Worm (Caenorhabditis elegans): ENCODE data around the gene T05B11.4.

T05B11.4 gene

ce11 chrV:7728003-7728678 lies 26.3 kb downstream of the T05B11.4 start (continued):
- TF ChIP-seq rcor-1 (GFP tag; IDR thresholded peaks at IDR 0.05): no peak
- no peak for TF ChIP-seq ceh-91 (GFP tag; IDR thresholded peaks at IDR 0.05)
- no peak for TF ChIP-seq ztf-6 (GFP tag; IDR thresholded peaks at IDR 0.05)
- peak; percentile 24 for TF ChIP-seq ztf-3 (GFP tag; optimal IDR thresholded peaks at IDR 0.05)
- TF ChIP-seq cebp-1 (GFP tag; IDR thresholded peaks at IDR 0.05): no peak
- TF ChIP-seq cebp-1 (tag; optimal IDR thresholded peaks at IDR 0.05): peak; percentile 80
- TF ChIP-seq F37B4.10 (GFP tag; IDR thresholded peaks at IDR 0.05): no peak
- TF ChIP-seq hmg-1.2 (GFP tag; IDR thresholded peaks at IDR 0.05): peak; percentile 84
- TF ChIP-seq ZK185.1 (tag; optimal IDR thresholded peaks at IDR 0.05; ENCODE audit: poor library complexity, severe bottlenecking): no peak
- TF ChIP-seq mel-28 (tag; optimal IDR thresholded peaks at IDR 0.05; ENCODE audit: borderline replicate concordance): no peak
- no peak for TF ChIP-seq Y53G8AR.9 (GFP tag; conservative IDR thresholded peaks at IDR 0.05)
- TF ChIP-seq ets-4 (GFP tag; optimal IDR thresholded peaks at IDR 0.05): no peak
- TF ChIP-seq madf-6 (GFP tag; IDR thresholded peaks at IDR 0.05): no peak
- no peak for TF ChIP-seq nhr-120 (GFP tag; IDR thresholded peaks at IDR 0.05)
- TF ChIP-seq ama-1 (optimal IDR thresholded peaks at IDR 0.05): no peak
- TF ChIP-seq ama-1 (GFP tag; optimal IDR thresholded peaks at IDR 0.05): no peak
- TF ChIP-seq lin-40 (tag; optimal IDR thresholded peaks at IDR 0.05): peak; percentile 83
- TF ChIP-seq unc-130 (GFP tag; optimal IDR thresholded peaks at IDR 0.05): no peak
- TF ChIP-seq dox-1 (GFP tag; IDR thresholded peaks at IDR 0.05): peak; percentile 43; the same call in 1 of the 2 replicates
- peak; percentile 78; the same call in 1 of the 2 replicates for TF ChIP-seq egrh-3 (GFP tag; IDR thresholded peaks at IDR 0.05)
- TF ChIP-seq nhr-80 (tag; optimal IDR thresholded peaks at IDR 0.05): peak; percentile 63
- 0 out of 2 replicates have a peak, but pooled peaks have one; percentile 25 for TF ChIP-seq pbrm-1 (GFP tag; IDR thresholded peaks at IDR 0.05)
- no peak for TF ChIP-seq ztf-22 (GFP tag; optimal IDR thresholded peaks at IDR 0.05)
- TF ChIP-seq die-1 (tag; optimal IDR thresholded peaks at IDR 0.05): peak; percentile 24
- TF ChIP-seq madf-10 (tag; optimal IDR thresholded peaks at IDR 0.05): peak; percentile 34
- no peak for TF ChIP-seq lir-1 (GFP tag; conservative IDR thresholded peaks at IDR 0.05)
- no peak for TF ChIP-seq dpff-1 (tag; optimal IDR thresholded peaks at IDR 0.05)
- TF ChIP-seq snpc-4 (GFP tag; optimal IDR thresholded peaks at IDR 0.05): no peak
- TF ChIP-seq snpc-4 (tag; optimal IDR thresholded peaks at IDR 0.05): peak in 2 of 4 experiments; percentile 22 to 54
- peak; percentile 94 for TF ChIP-seq K12H6.12 (tag; optimal IDR thresholded peaks at IDR 0.05)
- TF ChIP-seq C17E4.6 (GFP tag; IDR thresholded peaks at IDR 0.05): no peak
- TF ChIP-seq lag-1 (GFP tag; IDR thresholded peaks at IDR 0.05): no peak
- peak in 1 of 3 experiments; percentile 77 for TF ChIP-seq lin-35 (GFP tag; optimal IDR thresholded peaks at IDR 0.05)
- TF ChIP-seq T26A5.8 (tag; optimal IDR thresholded peaks at IDR 0.05): no peak
- no peak for TF ChIP-seq repo-1 (tag; optimal IDR thresholded peaks at IDR 0.05)
- no peak for TF ChIP-seq snpc-3.4 (tag; optimal IDR thresholded peaks at IDR 0.05)
- no peak for TF ChIP-seq Y53F4B.3 (GFP tag; IDR thresholded peaks at IDR 0.05)
- no peak for TF ChIP-seq ccch-3 (GFP tag; optimal IDR thresholded peaks at IDR 0.05)
- TF ChIP-seq athp-1 (tag; optimal IDR thresholded peaks at IDR 0.05): peak; percentile 22
- peak; percentile 99 for TF ChIP-seq zfh-2 (GFP tag; conservative IDR thresholded peaks at IDR 0.05)
- no peak for TF ChIP-seq ztf-25 (GFP tag; IDR thresholded peaks at IDR 0.05)

Data from whole organism, young adult.